Worm (Caenorhabditis elegans) whole organism, L4 larva: ENCODE data around the gene R04E5.7.

Experiments
- F10B5.3 ChIP-seq: sonication (generic microtip); optimal IDR thresholded peaks from 2 replicates; lab custom pipeline; 2016; ENCODE audit warnings: mild to moderate bottlenecking, missing genetic modification characterization, missing compliant biosample characterization
- F37D6.2 ChIP-seq: sonication (generic microtip); optimal IDR thresholded peaks from 2 replicates; lab custom pipeline; 2016; ENCODE audit warnings: mild to moderate bottlenecking, missing genetic modification characterization, missing compliant biosample characterization
- R02D3.7 ChIP-seq: fragments of 150-350 bp; sonication (generic microtip); optimal IDR thresholded peaks from 3 replicates; lab custom pipeline; 2014; ENCODE audit warnings: missing biosample characterization, missing genetic modification characterization
- T26A8.4 ChIP-seq: fragments of 200-800 bp; sonication (Bioruptor generic); IDR thresholded peaks from 2 replicates; pipeline ENCODE4 v1.3.6; 2022; ENCODE audit warnings: missing genetic modification characterization, missing compliant biosample characterization
- Y5F2A.4 ChIP-seq: fragments of 200-800 bp; sonication (Bioruptor generic); optimal IDR thresholded peaks from 2 replicates; lab custom pipeline; 2018; ENCODE audit warnings: mild to moderate bottlenecking, missing genetic modification characterization, missing compliant biosample characterization
- Y75B8A.6 ChIP-seq: fragments of 200-800 bp; sonication (Bioruptor generic); IDR thresholded peaks from 2 replicates; pipeline ENCODE4 v1.3.6; 2022; ENCODE audit warnings: missing genetic modification reagents, missing genetic modification characterization, missing compliant biosample characterization
- ZK546.5 ChIP-seq, 2 experiments: sonication (generic microtip); optimal IDR thresholded peaks; 2 replicates each; lab custom pipeline; 2017; ENCODE audit warnings: missing biosample characterization in 2 of 2, missing genetic modification characterization in 2 of 2
- aly-2 ChIP-seq: sonication (generic microtip); optimal IDR thresholded peaks from 2 replicates; lab custom pipeline; 2018; ENCODE audit warnings: missing biosample characterization, missing genetic modification characterization
- arid-1 ChIP-seq: fragments of 200-800 bp; sonication (Bioruptor generic); conservative IDR thresholded peaks from 2 replicates; pipeline ENCODE4 v1.3.6; 2022; ENCODE audit warnings: missing genetic modification reagents, missing genetic modification characterization, missing compliant biosample characterization
- ceh-20 ChIP-seq: fragments of 200-800 bp; sonication (Bioruptor generic); IDR thresholded peaks from 2 replicates; pipeline ENCODE4 v1.3.6; 2022; ENCODE audit warnings: missing genetic modification reagents, missing genetic modification characterization, missing compliant biosample characterization
- ceh-82 ChIP-seq: sonication (generic microtip); optimal IDR thresholded peaks from 2 replicates; lab custom pipeline; 2017; ENCODE audit warnings: missing biosample characterization, missing genetic modification characterization
- cey-2 ChIP-seq: sonication (generic microtip); optimal IDR thresholded peaks from 3 replicates; lab custom pipeline; 2017; ENCODE audit warnings: missing genetic modification characterization, mild to moderate bottlenecking, missing compliant biosample characterization, antibody characterized with exemption, borderline replicate concordance; ENCODE audit not compliant: insufficient read depth
- ctbp-1 ChIP-seq: fragments of 200-800 bp; sonication (Bioruptor generic); IDR thresholded peaks from 2 replicates; pipeline ENCODE4 v1.3.6; 2022; ENCODE audit warnings: missing genetic modification reagents, missing genetic modification characterization, missing compliant biosample characterization
- daf-16 ChIP-seq, 3 experiments: sonication (generic microtip); optimal IDR thresholded peaks; 2 replicates each; lab custom pipeline; 2016 to 2017; ENCODE audit warnings: missing genetic modification characterization in 3 of 3, missing genetic modification reagents in 3 of 3, mild to moderate bottlenecking in 2 of 3, missing compliant biosample characterization in 2 of 3, missing biosample characterization in 1 of 3, moderate library complexity in 1 of 3
- daf-19 ChIP-seq: fragments of 200-800 bp; sonication (Bioruptor generic); conservative IDR thresholded peaks from 2 replicates; pipeline ENCODE4 v1.3.6; 2022; ENCODE audit warnings: missing genetic modification characterization, missing compliant biosample characterization
- dmd-6 ChIP-seq: fragments of 200-800 bp; sonication (Bioruptor generic); IDR thresholded peaks from 2 replicates; pipeline ENCODE4 v1.3.6; 2022; ENCODE audit warnings: missing genetic modification reagents, missing genetic modification characterization, missing compliant biosample characterization
- dmd-8 ChIP-seq: fragments of 200-800 bp; sonication (Bioruptor generic); IDR thresholded peaks from 2 replicates; pipeline ENCODE4 v1.3.6; 2022; ENCODE audit warnings: missing genetic modification characterization, missing compliant biosample characterization
- duxl-1 ChIP-seq: sonication (generic microtip); optimal IDR thresholded peaks from 2 replicates; lab custom pipeline; 2016; ENCODE audit warnings: mild to moderate bottlenecking, missing genetic modification characterization, moderate library complexity, missing compliant biosample characterization; ENCODE audit not compliant: poor library complexity
- egl-43 ChIP-seq: fragments of 200-800 bp; sonication (Bioruptor generic); IDR thresholded peaks from 2 replicates; pipeline ENCODE4 v1.3.6; 2022; ENCODE audit warnings: missing genetic modification reagents, missing genetic modification characterization, missing compliant biosample characterization
- fos-1 ChIP-seq: fragments of 150-350 bp; optimal IDR thresholded peaks from 2 replicates; lab custom pipeline; 2014; ENCODE audit warnings: missing biosample characterization, missing genetic modification characterization
- hif-1 ChIP-seq, 2 experiments: sonication (generic microtip); optimal IDR thresholded peaks; 2 replicates each; lab custom pipeline; 2016 to 2017; ENCODE audit warnings: missing compliant biosample characterization in 2 of 2, missing genetic modification characterization in 2 of 2, missing genetic modification reagents in 2 of 2, missing genotype in 2 of 2, mild to moderate bottlenecking in 1 of 2
- hlh-30 ChIP-seq: sonication (generic microtip); optimal IDR thresholded peaks from 2 replicates; lab custom pipeline; 2017; ENCODE audit warnings: antibody characterized with exemption, mild to moderate bottlenecking, missing genetic modification characterization, missing compliant biosample characterization; ENCODE audit not compliant: insufficient read depth
- lin-1 ChIP-seq: fragments of 200-800 bp; sonication (Bioruptor generic); IDR thresholded peaks from 2 replicates; pipeline ENCODE4 v1.3.6; 2022; ENCODE audit warnings: missing genetic modification reagents, missing genetic modification characterization, missing compliant biosample characterization
- lin-38 ChIP-seq: fragments of 200-800 bp; sonication (Bioruptor generic); IDR thresholded peaks from 2 replicates; pipeline ENCODE4 v1.3.6; 2022; ENCODE audit warnings: missing genetic modification reagents, missing genetic modification characterization, missing compliant biosample characterization
- lir-3 ChIP-seq: sonication (generic microtip); optimal IDR thresholded peaks from 2 replicates; lab custom pipeline; 2016; ENCODE audit warnings: mild to moderate bottlenecking, missing genetic modification characterization, missing compliant biosample characterization
- madf-5 ChIP-seq, 2 experiments: fragments of 200-800 bp; sonication (Bioruptor generic); IDR thresholded peaks; 2 replicates each; pipeline ENCODE4 v1.3.6; 2022; ENCODE audit warnings: missing compliant biosample characterization in 2 of 2, missing genetic modification characterization in 2 of 2
- madf-9 ChIP-seq: fragments of 200-800 bp; sonication (Bioruptor generic); conservative IDR thresholded peaks from 2 replicates; pipeline ENCODE4 v1.3.6; 2022; ENCODE audit warnings: missing genetic modification reagents, missing genetic modification characterization, missing compliant biosample characterization
- mdl-1 ChIP-seq, 2 experiments: fragments of 150-350 bp in 1 of 2; sonication (generic microtip) in 1 of 2; optimal IDR thresholded peaks; 2 replicates each; lab custom pipeline; 2014 to 2017; ENCODE audit warnings: missing biosample characterization in 2 of 2, missing genetic modification characterization in 2 of 2
- mes-2 ChIP-seq: sonication (generic microtip); optimal IDR thresholded peaks from 2 replicates; lab custom pipeline; 2016; ENCODE audit warnings: missing genotype, mild to moderate bottlenecking, missing genetic modification characterization, missing compliant biosample characterization; ENCODE audit not compliant: poor library complexity, severe bottlenecking
- mxl-3 ChIP-seq: fragments of 200-800 bp; sonication (Bioruptor generic); optimal IDR thresholded peaks from 2 replicates; lab custom pipeline; 2018; ENCODE audit warnings: mild to moderate bottlenecking, missing genetic modification characterization, missing compliant biosample characterization
- nhr-25 ChIP-seq: sonication (generic microtip); optimal IDR thresholded peaks from 2 replicates; lab custom pipeline; 2017; ENCODE audit warnings: missing genetic modification characterization, mild to moderate bottlenecking, missing compliant biosample characterization, antibody characterized with exemption, moderate library complexity, borderline replicate concordance; ENCODE audit not compliant: insufficient read depth
- nhr-28 ChIP-seq: fragments of 150-350 bp; optimal IDR thresholded peaks from 2 replicates; lab custom pipeline; 2014; ENCODE audit warnings: missing biosample characterization, missing genetic modification characterization
- nhr-41 ChIP-seq: fragments of 200-800 bp; sonication (Bioruptor generic); IDR thresholded peaks from 2 replicates; pipeline ENCODE4 v1.3.6; 2022; ENCODE audit warnings: missing genetic modification reagents, missing genetic modification characterization, missing compliant biosample characterization
- nhr-42 ChIP-seq: fragments of 200-800 bp; sonication (Bioruptor generic); IDR thresholded peaks from 2 replicates; pipeline ENCODE4 v1.3.6; 2022; ENCODE audit warnings: missing genetic modification characterization, missing compliant biosample characterization
- nhr-6 ChIP-seq: fragments of 150-350 bp; optimal IDR thresholded peaks from 2 replicates; lab custom pipeline; 2014; ENCODE audit warnings: missing biosample characterization, missing genetic modification characterization
- pha-4 ChIP-seq, 2 experiments: fragments of 150-350 bp in 1 of 2; fragments of 200-800 bp in 1 of 2; sonication (Bioruptor generic) in 1 of 2; IDR thresholded peaks in 1 of 2; optimal IDR thresholded peaks in 1 of 2; 2 replicates each; pipeline versions ENCODE4 v1.3.6 to Lab custom; 2014 to 2022; ENCODE audit warnings: missing genetic modification characterization in 2 of 2, missing genetic modification reagents in 2 of 2, missing biosample characterization in 1 of 2, missing compliant biosample characterization in 1 of 2
- pqm-1 ChIP-seq: sonication (generic microtip); optimal IDR thresholded peaks from 2 replicates; lab custom pipeline; 2017; ENCODE audit warnings: missing biosample characterization, missing genetic modification characterization
- sdz-12 ChIP-seq: fragments of 200-800 bp; sonication (Bioruptor generic); optimal IDR thresholded peaks from 2 replicates; lab custom pipeline; 2018; ENCODE audit warnings: mild to moderate bottlenecking, missing genetic modification characterization, missing compliant biosample characterization
- tra-1 ChIP-seq: fragments of 200-800 bp; sonication (Bioruptor generic); IDR thresholded peaks from 2 replicates; pipeline ENCODE4 v1.3.6; 2022; ENCODE audit warnings: missing genetic modification reagents, missing genetic modification characterization, missing compliant biosample characterization
- unc-39 ChIP-seq: sonication (generic microtip); optimal IDR thresholded peaks from 2 replicates; lab custom pipeline; 2017; ENCODE audit warnings: missing biosample characterization, missing genetic modification characterization
- unc-62 ChIP-seq, 3 experiments: fragments of 150-350 bp in 1 of 3; sonication (generic microtip); optimal IDR thresholded peaks in 2 of 3; peaks in 1 of 3; 1 replicate in 1 of 3; 2 replicates in 2 of 3; lab custom pipeline; 2014 to 2017; ENCODE audit warnings: missing biosample characterization in 3 of 3, missing genetic modification characterization in 3 of 3, missing genetic modification reagents in 3 of 3, missing genotype in 1 of 3
- vab-7 ChIP-seq: fragments of 200-800 bp; sonication (Bioruptor generic); IDR thresholded peaks from 2 replicates; pipeline ENCODE4 v1.3.6; 2022; ENCODE audit warnings: missing genetic modification reagents, missing genetic modification characterization, missing compliant biosample characterization
- zfp-2 ChIP-seq: sonication (generic microtip); optimal IDR thresholded peaks from 2 replicates; lab custom pipeline; 2016; ENCODE audit warnings: mild to moderate bottlenecking, missing genetic modification characterization, missing compliant biosample characterization
- zfp-3 ChIP-seq: fragments of 200-800 bp; sonication (Bioruptor generic); conservative IDR thresholded peaks from 2 replicates; pipeline ENCODE4 v1.3.6; 2022; ENCODE audit warnings: missing genetic modification reagents, missing genetic modification characterization, missing compliant biosample characterization
- zip-11 ChIP-seq: fragments of 200-800 bp; sonication (Bioruptor generic); IDR thresholded peaks from 2 replicates; pipeline ENCODE4 v1.3.6; 2022; ENCODE audit warnings: missing genetic modification characterization, missing compliant biosample characterization
- zip-2 ChIP-seq: fragments of 150-350 bp; optimal IDR thresholded peaks from 2 replicates; lab custom pipeline; 2014; ENCODE audit warnings: missing biosample characterization, missing genetic modification characterization

Gene R04E5.7

DNA sequence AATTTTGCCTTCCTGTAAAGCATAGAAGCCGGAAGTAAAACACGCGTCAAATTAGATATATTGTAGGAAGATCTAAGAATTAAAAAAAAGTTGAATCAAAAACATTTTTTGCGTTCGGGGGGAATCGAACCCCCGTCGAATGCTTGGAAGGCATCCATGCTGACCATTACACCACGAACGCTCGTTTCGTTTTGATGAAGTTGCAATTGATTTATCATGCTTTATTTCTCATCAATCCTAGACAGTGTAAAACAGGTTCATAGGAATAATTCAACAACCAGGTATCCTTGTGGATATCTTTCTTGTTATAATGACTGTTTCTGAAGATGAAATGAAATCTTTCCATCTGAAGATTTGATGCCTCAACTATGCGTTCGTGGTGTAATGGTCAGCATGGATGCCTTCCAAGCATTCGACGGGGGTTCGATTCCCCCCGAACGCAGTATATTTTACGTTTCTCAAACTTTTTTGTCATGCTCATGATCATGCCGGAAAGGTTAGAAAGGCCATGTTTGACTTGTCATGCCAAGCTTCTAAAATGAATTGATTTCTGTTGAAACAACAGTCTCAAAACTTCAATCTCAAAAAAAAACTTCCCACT is 22.9 kb upstream of the R04E5.7 start:
- TF ChIP-seq ctbp-1 (0 out of 2 replicates have a peak, but pooled peaks have one; percentile 46), hlh-30 (tag; lab: Kevin White, UChicago) (peak; percentile 24), ceh-82 (tag; lab: Kevin White, UChicago) (no peak), nhr-25 (no peak), egl-43 (GFP tag; lab: Robert Waterston, UW) (peak; percentile 72), vab-7 (GFP tag; lab: Robert Waterston, UW) (peak; percentile 25; the same call in 1 of the 2 replicates), zip-2 (tag; lab: Kevin White, UChicago) (no peak), sdz-12 (GFP tag; lab: Kevin White, UChicago) (no peak), nhr-28 (tag; lab: Kevin White, UChicago) (peak; percentile 9), mdl-1 (tag; optimal IDR thresholded peaks at IDR 0.05; lab: Kevin White, UChicago) (peak in 1 of 2 experiments; percentile 19), mes-2 (peak; percentile 41), unc-62 (GFP tag; optimal IDR thresholded peaks at IDR 0.05 in 1 of 2; lab: Kevin White, UChicago) (peak in 1 of 2 experiments; percentile 11), unc-62 (tag; optimal IDR thresholded peaks at IDR 0.05; lab: Kevin White, UChicago) (no peak), T26A8.4 (GFP tag; lab: Robert Waterston, UW) (0 out of 2 replicates have a peak, but pooled peaks have one; percentile 50), ZK546.5 (tag; optimal IDR thresholded peaks at IDR 0.05; lab: Kevin White, UChicago) (no peak), nhr-42 (GFP tag; lab: Robert Waterston, UW) (no peak), tra-1 (GFP tag; lab: Robert Waterston, UW) (0 out of 2 replicates have a peak, but pooled peaks have one; percentile 30), lir-3 (peak; percentile 44), zfp-2 (tag; lab: Kevin White, UChicago) (no peak), fos-1 (tag; lab: Kevin White, UChicago) (no peak), daf-16 (GFP tag; optimal IDR thresholded peaks at IDR 0.05; lab: Kevin White, UChicago) (peak; percentile 10 to 29), daf-16 (tag; optimal IDR thresholded peaks at IDR 0.05; lab: Kevin White, UChicago) (peak; percentile 31), pqm-1 (tag; lab: Kevin White, UChicago) (no peak), lin-38 (GFP tag; lab: Robert Waterston, UW) (peak; percentile 71), zfp-3 (GFP tag; lab: Robert Waterston, UW) (no peak), pha-4 (GFP tag; IDR thresholded peaks at IDR 0.05; lab: Robert Waterston, UW) (peak; percentile 70; the same call in 1 of the 2 replicates), pha-4 (tag; optimal IDR thresholded peaks at IDR 0.05; lab: Kevin White, UChicago) (no peak), mxl-3 (GFP tag; lab: Kevin White, UChicago) (peak; percentile 7), Y5F2A.4 (GFP tag; lab: Kevin White, UChicago) (no peak), aly-2 (tag; lab: Kevin White, UChicago) (no peak), dmd-8 (GFP tag; lab: Robert Waterston, UW) (no peak), madf-5 (GFP tag; IDR thresholded peaks at IDR 0.05; lab: Robert Waterston, UW) (0 out of 4 replicates have a peak, but pooled peaks of 1 of the 2 experiments have one; percentile 12), dmd-6 (GFP tag; lab: Robert Waterston, UW) (peak; percentile 40; the same call in 1 of the 2 replicates), F37D6.2 (tag; lab: Kevin White, UChicago) (no peak), F10B5.3 (tag; lab: Kevin White, UChicago) (no peak), lin-1 (GFP tag; lab: Robert Waterston, UW) (peak; percentile 53; the same call in 1 of the 2 replicates), unc-39 (tag; lab: Kevin White, UChicago) (no peak), nhr-6 (tag; lab: Kevin White, UChicago) (no peak), zip-11 (GFP tag; lab: Robert Waterston, UW) (peak; percentile 62; the same call in 1 of the 2 replicates), Y75B8A.6 (GFP tag; lab: Robert Waterston, UW) (no peak), cey-2 (no peak), daf-19 (peak; percentile 70; the same call in 1 of the 2 replicates), ceh-20 (GFP tag; lab: Robert Waterston, UW) (0 out of 2 replicates have a peak, but pooled peaks have one; percentile 8), arid-1 (GFP tag; lab: Robert Waterston, UW) (peak; percentile 69), nhr-41 (0 out of 2 replicates have a peak, but pooled peaks have one; percentile 23), duxl-1 (peak; percentile 50), R02D3.7 (tag; lab: Kevin White, UChicago) (no peak), hif-1 (tag; optimal IDR thresholded peaks at IDR 0.05; lab: Kevin White, UChicago) (no peak), madf-9 (GFP tag; lab: Robert Waterston, UW) (0 out of 2 replicates have a peak, but pooled peaks have one; percentile 49)
